Worm (Caenorhabditis elegans) whole organism, young adult: ENCODE data around the gene msp-3.

ENCODE experiments used
- F22D6.2 ChIP-seq: sonication (generic microtip); optimal IDR thresholded peaks from 2 replicates; lab custom pipeline; 2016; ENCODE audit warnings: mild to moderate bottlenecking, missing genetic modification characterization, missing compliant biosample characterization
- F39B2.1 ChIP-seq: fragments of 200-800 bp; sonication (Bioruptor generic); IDR thresholded peaks from 2 replicates; pipeline ENCODE4 v1.3.6; 2022; ENCODE audit warnings: missing genetic modification reagents, missing genetic modification characterization, missing compliant biosample characterization
- F52B5.7 ChIP-seq: sonication (generic microtip); optimal IDR thresholded peaks from 2 replicates; lab custom pipeline; 2016; ENCODE audit warnings: mild to moderate bottlenecking, missing genetic modification characterization, missing compliant biosample characterization
- F57A8.1 ChIP-seq: fragments of 200-800 bp; sonication (Bioruptor generic); optimal IDR thresholded peaks from 2 replicates; lab custom pipeline; 2018; ENCODE audit warnings: mild to moderate bottlenecking, missing genetic modification characterization, moderate library complexity, missing compliant biosample characterization
- F57C9.4 ChIP-seq: sonication (generic microtip); optimal IDR thresholded peaks from 2 replicates; lab custom pipeline; 2017; ENCODE audit warnings: mild to moderate bottlenecking, missing genetic modification characterization, missing compliant biosample characterization
- K11D2.4 ChIP-seq: fragments of 200-800 bp; sonication (Bioruptor generic); IDR thresholded peaks from 2 replicates; pipeline ENCODE4 v1.3.6; 2022; ENCODE audit warnings: missing genetic modification reagents, missing genetic modification characterization, missing compliant biosample characterization
- T07F8.4 ChIP-seq: sonication (generic microtip); optimal IDR thresholded peaks from 2 replicates; lab custom pipeline; 2016; ENCODE audit warnings: mild to moderate bottlenecking, missing genetic modification characterization, moderate library complexity, missing compliant biosample characterization
- T26A5.8 ChIP-seq: sonication (generic microtip); optimal IDR thresholded peaks from 2 replicates; lab custom pipeline; 2016; ENCODE audit warnings: missing genetic modification characterization, missing compliant biosample characterization
- Y56A3A.18 ChIP-seq: fragments of 200-800 bp; sonication (Bioruptor generic); IDR thresholded peaks from 2 replicates; pipeline ENCODE4 v1.3.6; 2022; ENCODE audit warnings: missing genetic modification reagents, missing genetic modification characterization, missing compliant biosample characterization
- Y95B8A.8 ChIP-seq: fragments of 200-800 bp; sonication (Bioruptor generic); IDR thresholded peaks from 2 replicates; pipeline ENCODE4 v1.3.6; 2022; ENCODE audit warnings: missing genetic modification reagents, missing genetic modification characterization, missing compliant biosample characterization
- ama-1 ChIP-seq, 3 experiments: fragments of 150-350 bp in 1 of 3; sonication (generic microtip) in 2 of 3; optimal IDR thresholded peaks; 2 replicates each; lab custom pipeline; 2014 to 2018; ENCODE audit warnings: missing biosample characterization in 2 of 3, missing genetic modification characterization in 2 of 3, missing genetic modification reagents in 2 of 3
- atf-7 ChIP-seq: sonication (generic microtip); optimal IDR thresholded peaks from 2 replicates; lab custom pipeline; 2017; ENCODE audit warnings: mild to moderate bottlenecking, missing genetic modification characterization, missing compliant biosample characterization
- attf-3 ChIP-seq: fragments of 200-800 bp; sonication (Bioruptor generic); conservative IDR thresholded peaks from 2 replicates; pipeline ENCODE4 v1.3.6; 2022; ENCODE audit warnings: missing genetic modification reagents, missing genetic modification characterization, missing compliant biosample characterization
- attf-5 ChIP-seq: fragments of 200-800 bp; sonication (Bioruptor generic); optimal IDR thresholded peaks from 2 replicates; lab custom pipeline; 2018; ENCODE audit warnings: mild to moderate bottlenecking, missing genetic modification characterization, missing compliant biosample characterization
- bed-1 ChIP-seq: fragments of 200-800 bp; sonication (Bioruptor generic); IDR thresholded peaks from 2 replicates; pipeline ENCODE4 v1.3.6; 2022; ENCODE audit warnings: missing genetic modification reagents, missing genetic modification characterization, missing compliant biosample characterization
- ccch-3 ChIP-seq: fragments of 200-800 bp; sonication (Bioruptor generic); optimal IDR thresholded peaks from 2 replicates; lab custom pipeline; 2018; ENCODE audit warnings: mild to moderate bottlenecking, missing genetic modification characterization, missing compliant biosample characterization
- ceh-40 ChIP-seq: fragments of 200-800 bp; sonication (Bioruptor generic); IDR thresholded peaks from 2 replicates; pipeline ENCODE4 v1.3.6; 2022; ENCODE audit warnings: missing genetic modification characterization, missing compliant biosample characterization
- chd-7 ChIP-seq: sonication (generic microtip); optimal IDR thresholded peaks from 2 replicates; lab custom pipeline; 2016; ENCODE audit warnings: mild to moderate bottlenecking, missing genetic modification characterization, moderate library complexity, missing compliant biosample characterization
- die-1 ChIP-seq: sonication (generic microtip); optimal IDR thresholded peaks from 2 replicates; lab custom pipeline; 2016; ENCODE audit warnings: missing genotype, mild to moderate bottlenecking, missing genetic modification characterization, missing compliant biosample characterization
- dpff-1 ChIP-seq: sonication (generic microtip); optimal IDR thresholded peaks from 2 replicates; lab custom pipeline; 2017; ENCODE audit warnings: mild to moderate bottlenecking, missing genetic modification characterization, missing compliant biosample characterization
- dpl-1 ChIP-seq: fragments of 150-350 bp; optimal IDR thresholded peaks from 2 replicates; lab custom pipeline; 2014; ENCODE audit warnings: missing biosample characterization, missing genetic modification reagents, missing genetic modification characterization
- egl-44 ChIP-seq: fragments of 200-800 bp; sonication (Bioruptor generic); IDR thresholded peaks from 2 replicates; pipeline ENCODE4 v1.3.6; 2022; ENCODE audit warnings: missing genetic modification reagents, missing genetic modification characterization, missing compliant biosample characterization
- egrh-3 ChIP-seq: fragments of 200-800 bp; sonication (Bioruptor generic); IDR thresholded peaks from 2 replicates; pipeline ENCODE4 v1.3.6; 2022; ENCODE audit warnings: missing genetic modification reagents, missing genetic modification characterization, missing compliant biosample characterization
- ets-4 ChIP-seq: fragments of 200-800 bp; sonication (Bioruptor generic); optimal IDR thresholded peaks from 2 replicates; lab custom pipeline; 2018; ENCODE audit warnings: mild to moderate bottlenecking, missing genetic modification characterization, missing compliant biosample characterization
- fkh-3 ChIP-seq: sonication (generic microtip); optimal IDR thresholded peaks from 2 replicates; lab custom pipeline; 2016; ENCODE audit warnings: mild to moderate bottlenecking, missing genetic modification characterization, missing compliant biosample characterization
- him-1 ChIP-seq: sonication (generic microtip); optimal IDR thresholded peaks from 2 replicates; lab custom pipeline; 2016; ENCODE audit warnings: missing genotype, missing genetic modification reagents, missing genetic modification characterization, missing compliant biosample characterization
- hlh-12 ChIP-seq: sonication (generic microtip); optimal IDR thresholded peaks from 2 replicates; lab custom pipeline; 2016; ENCODE audit warnings: missing genetic modification characterization, missing compliant biosample characterization
- hrde-1 ChIP-seq: sonication (generic microtip); optimal IDR thresholded peaks from 2 replicates; lab custom pipeline; 2016; ENCODE audit warnings: missing genetic modification characterization, mild to moderate bottlenecking, missing compliant biosample characterization, moderate library complexity, missing genotype, missing genetic modification reagents, borderline replicate concordance
- lag-1 ChIP-seq: fragments of 200-800 bp; sonication (Bioruptor generic); IDR thresholded peaks from 2 replicates; pipeline ENCODE4 v1.3.6; 2022; ENCODE audit warnings: missing genetic modification reagents, missing genetic modification characterization, missing compliant biosample characterization
- lin-26 ChIP-seq: fragments of 200-800 bp; sonication (Bioruptor generic); IDR thresholded peaks from 2 replicates; pipeline ENCODE4 v1.3.6; 2022; ENCODE audit warnings: missing genetic modification reagents, missing genetic modification characterization, missing compliant biosample characterization
- mel-28 ChIP-seq: sonication (generic microtip); optimal IDR thresholded peaks from 2 replicates; lab custom pipeline; 2016; ENCODE audit warnings: borderline replicate concordance, mild to moderate bottlenecking, missing genetic modification characterization, missing compliant biosample characterization
- mes-4 ChIP-seq: sonication (generic microtip); optimal IDR thresholded peaks from 2 replicates; lab custom pipeline; 2016; ENCODE audit warnings: missing genotype, missing genetic modification characterization, missing compliant biosample characterization
- mxl-1 ChIP-seq: sonication (generic microtip); optimal IDR thresholded peaks from 2 replicates; lab custom pipeline; 2016; ENCODE audit warnings: missing genetic modification characterization, missing compliant biosample characterization
- nfya-2 ChIP-seq: fragments of 200-800 bp; sonication (Bioruptor generic); IDR thresholded peaks from 2 replicates; pipeline ENCODE4 v1.3.6; 2022; ENCODE audit warnings: missing genetic modification reagents, missing genetic modification characterization, missing compliant biosample characterization
- nhr-120 ChIP-seq: fragments of 200-800 bp; sonication (Bioruptor generic); IDR thresholded peaks from 2 replicates; pipeline ENCODE4 v1.3.6; 2022; ENCODE audit warnings: missing genetic modification characterization, missing compliant biosample characterization
- nhr-179 ChIP-seq: sonication (generic microtip); optimal IDR thresholded peaks from 2 replicates; lab custom pipeline; 2016; ENCODE audit warnings: mild to moderate bottlenecking, missing genetic modification characterization, missing compliant biosample characterization
- nhr-80 ChIP-seq: sonication (generic microtip); optimal IDR thresholded peaks from 2 replicates; lab custom pipeline; 2016; ENCODE audit warnings: missing genetic modification characterization, missing compliant biosample characterization
- rcor-1 ChIP-seq: fragments of 200-800 bp; sonication (Bioruptor generic); IDR thresholded peaks from 2 replicates; pipeline ENCODE4 v1.3.6; 2022; ENCODE audit warnings: missing genetic modification reagents, missing genetic modification characterization, missing compliant biosample characterization
- rec-8 ChIP-seq, 2 experiments: sonication (generic microtip); optimal IDR thresholded peaks; 2 replicates each; lab custom pipeline; 2016; ENCODE audit warnings: mild to moderate bottlenecking in 2 of 2, missing genetic modification characterization in 2 of 2, missing genetic modification reagents in 2 of 2, missing genotype in 2 of 2, missing biosample characterization in 1 of 2, missing compliant biosample characterization in 1 of 2, moderate library complexity in 1 of 2
- repo-1 ChIP-seq: sonication (generic microtip); optimal IDR thresholded peaks from 2 replicates; lab custom pipeline; 2017; ENCODE audit warnings: mild to moderate bottlenecking, missing genetic modification characterization, missing compliant biosample characterization
- rpc-1 ChIP-seq, 2 experiments: fragments of 150-350 bp in 1 of 2; sonication (generic microtip) in 1 of 2; optimal IDR thresholded peaks; 2 replicates each; lab custom pipeline; 2014 to 2018; ENCODE audit warnings: missing biosample characterization in 1 of 2, missing genetic modification characterization in 1 of 2, missing genetic modification reagents in 1 of 2, missing genotype in 1 of 2
- snpc-4 ChIP-seq, 5 experiments: fragments of 150-350 bp in 1 of 5; sonication (generic microtip) in 4 of 5; optimal IDR thresholded peaks; 2 replicates each; lab custom pipeline; 2014 to 2018; ENCODE audit warnings: missing genetic modification characterization in 5 of 5, missing biosample characterization in 3 of 5, antibody characterized with exemption in 2 of 5, mild to moderate bottlenecking in 2 of 5, missing compliant biosample characterization in 2 of 5, missing genotype in 2 of 5, moderate library complexity in 2 of 5, missing genetic modification reagents in 1 of 5
- tbx-9 ChIP-seq: sonication (generic microtip); optimal IDR thresholded peaks from 2 replicates; lab custom pipeline; 2016; ENCODE audit warnings: borderline replicate concordance, missing genetic modification characterization, inconsistent platforms, missing compliant biosample characterization
- tlf-1 ChIP-seq: fragments of 200-800 bp; sonication (Bioruptor generic); optimal IDR thresholded peaks from 2 replicates; lab custom pipeline; 2018; ENCODE audit warnings: mild to moderate bottlenecking, missing genetic modification characterization, missing compliant biosample characterization
- xnd-1 ChIP-seq: sonication (generic microtip); optimal IDR thresholded peaks from 2 replicates; lab custom pipeline; 2016; ENCODE audit warnings: missing genotype, missing genetic modification reagents, missing genetic modification characterization, missing compliant biosample characterization
- ztf-18 ChIP-seq: sonication (generic microtip); optimal IDR thresholded peaks from 2 replicates; lab custom pipeline; 2016; ENCODE audit warnings: missing genotype, mild to moderate bottlenecking, missing genetic modification characterization, missing compliant biosample characterization
- ztf-25 ChIP-seq: fragments of 200-800 bp; sonication (Bioruptor generic); IDR thresholded peaks from 2 replicates; pipeline ENCODE4 v1.3.6; 2022; ENCODE audit warnings: missing genetic modification reagents, missing genetic modification characterization, missing compliant biosample characterization
- ztf-26 ChIP-seq: sonication (generic microtip); optimal IDR thresholded peaks from 2 replicates; lab custom pipeline; 2017; ENCODE audit warnings: missing genetic modification characterization, missing compliant biosample characterization
- ztf-6 ChIP-seq: fragments of 200-800 bp; sonication (Bioruptor generic); IDR thresholded peaks from 2 replicates; pipeline ENCODE4 v1.3.6; 2022; ENCODE audit warnings: missing genetic modification reagents, missing genetic modification characterization, missing compliant biosample characterization

The msp-3 gene

DNA sequence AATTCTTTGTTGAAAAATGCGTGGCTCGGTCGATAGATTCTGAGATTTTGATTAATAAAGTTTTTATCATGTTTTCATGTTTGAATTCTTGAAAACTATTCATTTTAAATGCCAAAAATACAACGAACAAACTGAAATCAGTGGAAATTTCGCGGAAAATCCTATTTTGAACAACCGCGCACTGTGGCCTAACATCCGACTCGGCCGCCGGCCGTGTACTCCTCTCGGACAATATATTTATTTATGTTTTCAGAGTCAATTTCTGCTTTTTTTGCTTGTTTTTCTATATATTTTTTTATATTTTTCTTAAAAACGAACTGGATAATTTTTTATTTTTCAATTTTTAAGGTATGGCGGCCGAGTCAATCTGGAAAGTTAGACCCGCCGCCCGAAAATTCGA lies 5.2 kb upstream of the msp-3 start, which contains the start of gene F26G1.1 (continued):
- TF ChIP-seq ceh-40 (GFP tag; lab: Robert Waterston, UW): no peak
- TF ChIP-seq K11D2.4 (GFP tag; lab: Robert Waterston, UW): peak; percentile 62
- no peak for TF ChIP-seq mxl-1 (tag; lab: Kevin White, UChicago)
- TF ChIP-seq mes-4 (tag; lab: Kevin White, UChicago): no peak
- TF ChIP-seq T07F8.4 (tag; lab: Kevin White, UChicago): no peak
- TF ChIP-seq him-1 (tag; lab: Kevin White, UChicago): peak; percentile 1
- TF ChIP-seq hlh-12 (tag; lab: Kevin White, UChicago): no peak
- TF ChIP-seq F57A8.1 (GFP tag; lab: Kevin White, UChicago): no peak
- TF ChIP-seq attf-5 (GFP tag; lab: Kevin White, UChicago): peak; percentile 5
- no peak for TF ChIP-seq ztf-26
- no peak for TF ChIP-seq egl-44 (GFP tag; lab: Robert Waterston, UW)
- no peak for TF ChIP-seq fkh-3 (tag; lab: Kevin White, UChicago)
- no peak for TF ChIP-seq repo-1 (tag; lab: Kevin White, UChicago)
- no peak for TF ChIP-seq tbx-9
- TF ChIP-seq tlf-1 (GFP tag; lab: Kevin White, UChicago): peak; percentile 6
- TF ChIP-seq F22D6.2 (tag; lab: Kevin White, UChicago): peak; percentile 51
- TF ChIP-seq nhr-120 (GFP tag; lab: Robert Waterston, UW): no peak
- no peak for TF ChIP-seq F57C9.4 (tag; lab: Kevin White, UChicago)
- 0 out of 2 replicates have a peak, but pooled peaks have one; percentile 18 for TF ChIP-seq ztf-25 (GFP tag; lab: Robert Waterston, UW)
- no peak for TF ChIP-seq lag-1 (GFP tag; lab: Robert Waterston, UW)
- no peak for TF ChIP-seq nhr-179
- 0 out of 2 replicates have a peak, but pooled peaks have one; percentile 28 for TF ChIP-seq rcor-1
- TF ChIP-seq dpff-1 (tag; lab: Kevin White, UChicago): no peak
- TF ChIP-seq hrde-1 (tag; lab: Kevin White, UChicago): peak; percentile 52
- no peak for TF ChIP-seq ets-4
- no peak for TF ChIP-seq F39B2.1 (GFP tag; lab: Robert Waterston, UW)
- no peak for TF ChIP-seq nfya-2
- TF ChIP-seq ama-1 (optimal IDR thresholded peaks at IDR 0.05; lab: Kevin White, UChicago): no peak
- TF ChIP-seq ama-1 (GFP tag; optimal IDR thresholded peaks at IDR 0.05; lab: Kevin White, UChicago): no peak
- TF ChIP-seq snpc-4 (GFP tag; optimal IDR thresholded peaks at IDR 0.05; lab: Kevin White, UChicago): no peak
- peak in 1 of 4 experiments; percentile 25 for TF ChIP-seq snpc-4 (tag; optimal IDR thresholded peaks at IDR 0.05; lab: Kevin White, UChicago)
- no peak for TF ChIP-seq rpc-1 (optimal IDR thresholded peaks at IDR 0.05; lab: Kevin White, UChicago)
- TF ChIP-seq rpc-1 (tag; optimal IDR thresholded peaks at IDR 0.05; lab: Kevin White, UChicago): no peak
- peak; percentile 22 for TF ChIP-seq xnd-1 (tag; lab: Kevin White, UChicago)
- no peak for TF ChIP-seq lin-26 (GFP tag; lab: Robert Waterston, UW)
- TF ChIP-seq nhr-80 (tag; lab: Kevin White, UChicago): no peak
- peak; percentile 78 for TF ChIP-seq attf-3 (GFP tag; lab: Robert Waterston, UW)
- no peak for TF ChIP-seq ztf-6 (GFP tag; lab: Robert Waterston, UW)
- TF ChIP-seq F52B5.7: no peak
- no peak for TF ChIP-seq ztf-18 (tag; lab: Kevin White, UChicago)
- peak; percentile 49 to 82 for TF ChIP-seq rec-8 (tag; optimal IDR thresholded peaks at IDR 0.05; lab: Kevin White, UChicago)
- no peak for TF ChIP-seq ccch-3 (GFP tag; lab: Kevin White, UChicago)
- no peak for TF ChIP-seq Y95B8A.8 (GFP tag; lab: Robert Waterston, UW)
- no peak for TF ChIP-seq atf-7 (tag; lab: Kevin White, UChicago)
- TF ChIP-seq die-1 (tag; lab: Kevin White, UChicago): no peak
- TF ChIP-seq Y56A3A.18 (GFP tag; lab: Robert Waterston, UW): no peak
- TF ChIP-seq bed-1 (GFP tag; lab: Robert Waterston, UW): no peak
- peak; percentile 42 for TF ChIP-seq dpl-1
- no peak for TF ChIP-seq chd-7 (tag; lab: Kevin White, UChicago)
- TF ChIP-seq T26A5.8 (tag; lab: Kevin White, UChicago): no peak
- TF ChIP-seq mel-28 (tag; lab: Kevin White, UChicago): no peak
- peak; percentile 37 for TF ChIP-seq egrh-3
